Worm (Caenorhabditis elegans) whole organism, early embryonic: ENCODE results near the gene tbc-1.

Experiments used
- F13C5.2 ChIP-seq: sonication (generic microtip); optimal IDR thresholded peaks from 2 replicates; lab custom pipeline; 2017; ENCODE audit warnings: mild to moderate bottlenecking, missing genetic modification characterization, inconsistent platforms, missing compliant biosample characterization
- aly-1 ChIP-seq: sonication (generic microtip); optimal IDR thresholded peaks from 2 replicates; lab custom pipeline; 2016; ENCODE audit warnings: missing genetic modification characterization, missing compliant biosample characterization
- ama-1 ChIP-seq: fragments of 150-350 bp; optimal IDR thresholded peaks from 2 replicates; lab custom pipeline; 2014
- ceh-13 ChIP-seq: fragments of 200-800 bp; sonication (Bioruptor generic); optimal IDR thresholded peaks from 2 replicates; lab custom pipeline; 2018; ENCODE audit warnings: mild to moderate bottlenecking, missing genetic modification characterization, missing compliant biosample characterization
- ceh-36 ChIP-seq: sonication (generic microtip); optimal IDR thresholded peaks from 2 replicates; lab custom pipeline; 2016; ENCODE audit warnings: missing genetic modification characterization, inconsistent platforms, missing compliant biosample characterization
- ets-7 ChIP-seq: sonication (generic microtip); optimal IDR thresholded peaks from 2 replicates; lab custom pipeline; 2016; ENCODE audit warnings: missing genotype, missing genetic modification characterization, missing compliant biosample characterization
- flt-1 ChIP-seq: fragments of 200-800 bp; sonication (Bioruptor generic); IDR thresholded peaks from 2 replicates; pipeline ENCODE4 v1.3.6; 2022; ENCODE audit warnings: missing genetic modification characterization, missing compliant biosample characterization
- hmg-4 ChIP-seq: fragments of 200-800 bp; sonication (Bioruptor generic); optimal IDR thresholded peaks from 2 replicates; lab custom pipeline; 2018; ENCODE audit warnings: mild to moderate bottlenecking, missing genetic modification characterization, missing compliant biosample characterization
- pes-1 ChIP-seq: fragments of 200-800 bp; sonication (Bioruptor generic); IDR thresholded peaks from 2 replicates; pipeline ENCODE4 v1.3.6; 2022; ENCODE audit warnings: missing genetic modification reagents, missing genetic modification characterization, missing compliant biosample characterization
- scrt-1 ChIP-seq: fragments of 200-800 bp; sonication (Bioruptor generic); IDR thresholded peaks from 2 replicates; pipeline ENCODE4 v1.3.6; 2022; ENCODE audit warnings: missing genetic modification characterization, missing compliant biosample characterization
- sea-1 ChIP-seq: fragments of 200-800 bp; sonication (Bioruptor generic); conservative IDR thresholded peaks from 2 replicates; pipeline ENCODE4 v1.3.6; 2022; ENCODE audit warnings: missing genetic modification characterization, missing compliant biosample characterization
- tbx-11 ChIP-seq: fragments of 200-800 bp; sonication (Bioruptor generic); IDR thresholded peaks from 2 replicates; pipeline ENCODE4 v1.3.6; 2022; ENCODE audit warnings: missing genetic modification characterization, missing compliant biosample characterization

DNA sequence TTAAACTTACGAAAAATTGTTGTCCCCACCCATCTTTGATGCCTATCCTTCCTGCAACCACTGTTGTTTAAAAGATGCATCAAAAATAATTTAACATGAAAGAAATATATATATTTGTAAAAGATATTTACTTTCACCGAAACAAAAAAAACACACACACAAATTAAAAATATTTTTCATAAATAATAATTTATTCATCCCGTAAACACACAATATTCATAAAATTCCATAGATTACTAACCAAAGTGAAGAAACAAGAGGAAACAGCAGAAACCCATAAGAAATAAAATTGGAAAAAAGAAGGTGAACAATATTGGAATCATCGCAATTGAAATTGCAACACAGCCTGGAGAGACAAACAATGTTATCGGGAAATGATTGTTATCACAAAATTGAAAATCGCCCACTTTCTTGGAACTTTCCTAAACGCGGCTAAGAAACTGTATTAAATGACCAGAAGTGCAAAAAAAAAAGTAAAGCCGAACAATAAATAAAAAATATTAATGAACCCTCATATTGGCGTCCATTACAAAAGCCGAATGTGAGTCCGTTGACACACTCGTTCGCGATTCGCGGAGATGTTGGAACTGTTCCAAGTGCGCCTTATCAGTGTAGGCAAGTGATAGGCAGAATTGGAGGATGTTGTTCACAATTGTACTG is 33.5 kb downstream of the tbc-1 start, which contains the start of gene slc-25A18.1:
- TF ChIP-seq aly-1 (tag; lab: Kevin White, UChicago) (no peak), hmg-4 (GFP tag; lab: Kevin White, UChicago) (no peak), pes-1 (no peak), ama-1 (lab: Kevin White, UChicago) (no peak), ceh-36 (tag; lab: Kevin White, UChicago) (no peak), tbx-11 (no peak), F13C5.2 (no peak), flt-1 (GFP tag; lab: Robert Waterston, UW) (no peak), sea-1 (GFP tag; lab: Robert Waterston, UW) (no peak), scrt-1 (GFP tag; lab: Robert Waterston, UW) (no peak), ets-7 (no peak), ceh-13 (GFP tag; lab: Kevin White, UChicago) (no peak)
